Worm (Caenorhabditis elegans) whole organism, L2 larva: ENCODE results near the gene Y57A10A.2.

Source experiments
- C34F6.9 ChIP-seq: fragments of 150-350 bp; optimal IDR thresholded peaks from 2 replicates; lab custom pipeline; 2014; ENCODE audit warnings: missing biosample characterization, missing genetic modification characterization
- R02D3.7 ChIP-seq: fragments of 150-350 bp; optimal IDR thresholded peaks from 2 replicates; lab custom pipeline; 2014; ENCODE audit warnings: missing biosample characterization, missing genetic modification characterization
- Y55F3AM.14 ChIP-seq: fragments of 200-800 bp; sonication (Bioruptor generic); optimal IDR thresholded peaks from 2 replicates; lab custom pipeline; 2018; ENCODE audit warnings: mild to moderate bottlenecking, missing genetic modification characterization, missing compliant biosample characterization
- ama-1 ChIP-seq: fragments of 150-350 bp; optimal IDR thresholded peaks from 2 replicates; lab custom pipeline; 2018; ENCODE audit warnings: inconsistent platforms
- ceh-16 ChIP-seq: fragments of 150-350 bp; optimal IDR thresholded peaks from 2 replicates; lab custom pipeline; 2014; ENCODE audit warnings: missing biosample characterization, missing genetic modification characterization
- fos-1 ChIP-seq: fragments of 150-350 bp; optimal IDR thresholded peaks from 2 replicates; lab custom pipeline; 2014; ENCODE audit warnings: missing biosample characterization, missing genetic modification characterization
- lin-11 ChIP-seq: fragments of 150-350 bp; sonication (generic microtip); optimal IDR thresholded peaks from 2 replicates; lab custom pipeline; 2014; ENCODE audit warnings: missing biosample characterization, missing genetic modification characterization, inconsistent platforms, mixed read lengths
- lin-39 ChIP-seq: fragments of 150-350 bp; optimal IDR thresholded peaks from 2 replicates; lab custom pipeline; 2014; ENCODE audit warnings: missing biosample characterization, missing genetic modification reagents, missing genetic modification characterization
- lsy-2 ChIP-seq, 2 experiments: fragments of 150-350 bp in 1 of 2; sonication (generic microtip) in 1 of 2; optimal IDR thresholded peaks; 2 replicates each; lab custom pipeline; 2014 to 2017; ENCODE audit warnings: missing biosample characterization in 2 of 2, missing genetic modification characterization in 2 of 2
- mbf-1 ChIP-seq: sonication (generic microtip); optimal IDR thresholded peaks from 2 replicates; lab custom pipeline; 2017; ENCODE audit warnings: missing biosample characterization, missing genetic modification characterization
- mdl-1 ChIP-seq, 2 experiments: fragments of 150-350 bp in 1 of 2; sonication (generic microtip) in 1 of 2; optimal IDR thresholded peaks; 2 replicates each; lab custom pipeline; 2017; ENCODE audit warnings: missing biosample characterization in 2 of 2, missing genetic modification characterization in 2 of 2
- nhr-10 ChIP-seq: sonication (generic microtip); optimal IDR thresholded peaks from 2 replicates; lab custom pipeline; 2017; ENCODE audit warnings: missing biosample characterization, missing genetic modification characterization
- nhr-11 ChIP-seq: fragments of 150-350 bp; optimal IDR thresholded peaks from 2 replicates; lab custom pipeline; 2014; ENCODE audit warnings: missing biosample characterization, missing genetic modification characterization
- nhr-12 ChIP-seq: fragments of 150-350 bp; optimal IDR thresholded peaks from 2 replicates; lab custom pipeline; 2014; ENCODE audit warnings: missing biosample characterization, missing genetic modification characterization
- nhr-21 ChIP-seq: fragments of 150-350 bp; optimal IDR thresholded peaks from 2 replicates; lab custom pipeline; 2014; ENCODE audit warnings: missing biosample characterization, missing genetic modification characterization
- nhr-23 ChIP-seq: fragments of 150-350 bp; optimal IDR thresholded peaks from 2 replicates; lab custom pipeline; 2014; ENCODE audit warnings: missing biosample characterization, missing genetic modification reagents, missing genetic modification characterization
- nhr-77 ChIP-seq: fragments of 150-350 bp; optimal IDR thresholded peaks from 2 replicates; lab custom pipeline; 2014; ENCODE audit warnings: missing biosample characterization, missing genetic modification characterization
- sem-4 ChIP-seq: fragments of 150-350 bp; optimal IDR thresholded peaks from 2 replicates; lab custom pipeline; 2014; ENCODE audit warnings: missing biosample characterization, missing genetic modification reagents, missing genetic modification characterization
- sma-3 ChIP-seq: sonication (generic microtip); optimal IDR thresholded peaks from 2 replicates; lab custom pipeline; 2016; ENCODE audit warnings: missing genetic modification reagents, missing genetic modification characterization, missing compliant biosample characterization
- sma-9 ChIP-seq, 2 experiments: fragments of 150-350 bp in 1 of 2; sonication (generic microtip) in 1 of 2; optimal IDR thresholded peaks; 2 replicates each; lab custom pipeline; 2014 to 2016; ENCODE audit warnings: missing genetic modification characterization in 2 of 2, mild to moderate bottlenecking in 1 of 2, missing biosample characterization in 1 of 2, missing compliant biosample characterization in 1 of 2, missing genetic modification reagents in 1 of 2, moderate library complexity in 1 of 2
- unc-39 ChIP-seq: fragments of 150-350 bp; optimal IDR thresholded peaks from 2 replicates; lab custom pipeline; 2014; ENCODE audit warnings: missing biosample characterization, missing genetic modification characterization
- unc-62 ChIP-seq: fragments of 150-350 bp; optimal IDR thresholded peaks from 2 replicates; lab custom pipeline; 2014; ENCODE audit warnings: missing biosample characterization, missing genetic modification reagents, missing genetic modification characterization
- zag-1 ChIP-seq: fragments of 150-350 bp; optimal IDR thresholded peaks from 2 replicates; lab custom pipeline; 2014; ENCODE audit warnings: missing biosample characterization, missing genetic modification characterization
- ztf-11 ChIP-seq: sonication (generic microtip); optimal IDR thresholded peaks from 2 replicates; lab custom pipeline; 2017; ENCODE audit warnings: missing biosample characterization, missing genetic modification characterization

Gene Y57A10A.2

ce11 chrII:12186726-12187125 lies 39.3 kb downstream of the Y57A10A.2 start:
- TF ChIP-seq mdl-1 (tag; optimal IDR thresholded peaks at IDR 0.05; lab: Kevin White, UChicago) (no peak), fos-1 (tag; lab: Kevin White, UChicago) (peak; percentile 56), nhr-77 (tag; lab: Kevin White, UChicago) (no peak)

DNA sequence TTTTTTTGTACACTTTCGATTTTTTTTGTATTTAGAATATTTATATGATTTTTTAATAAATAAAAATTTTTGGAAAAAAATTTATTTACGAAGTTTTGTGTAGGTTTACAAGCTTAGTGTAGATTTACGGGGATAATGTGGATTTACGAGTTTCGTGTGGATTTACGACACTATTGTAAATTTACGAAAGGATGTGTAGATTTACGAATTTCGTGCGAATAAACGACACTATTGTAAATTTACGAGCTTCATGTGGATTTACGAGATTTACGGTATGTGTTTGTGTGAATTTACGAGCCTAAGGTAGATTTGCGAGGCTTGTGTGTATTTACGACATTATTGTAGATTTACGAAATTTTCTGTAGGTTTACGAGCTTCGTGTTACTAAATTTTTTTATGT lies 41.8 kb downstream of the Y57A10A.2 start:
- no peak for TF ChIP-seq nhr-12 (tag; lab: Kevin White, UChicago)
- TF ChIP-seq nhr-21 (tag; lab: Kevin White, UChicago): no peak
- no peak for TF ChIP-seq nhr-11
- TF ChIP-seq sma-9 (GFP tag; optimal IDR thresholded peaks at IDR 0.05; lab: Kevin White, UChicago): no peak
- no peak for TF ChIP-seq sma-9 (tag; optimal IDR thresholded peaks at IDR 0.05; lab: Kevin White, UChicago)
- no peak for TF ChIP-seq nhr-23 (tag; lab: Kevin White, UChicago)
- no peak for TF ChIP-seq ceh-16 (tag; lab: Kevin White, UChicago)
- TF ChIP-seq lsy-2 (tag; optimal IDR thresholded peaks at IDR 0.05; lab: Kevin White, UChicago): no peak
- no peak for TF ChIP-seq ztf-11 (tag; lab: Kevin White, UChicago)
- no peak for TF ChIP-seq lin-39 (tag; lab: Kevin White, UChicago)
- TF ChIP-seq mdl-1 (tag; optimal IDR thresholded peaks at IDR 0.05; lab: Kevin White, UChicago): no peak
- TF ChIP-seq zag-1 (tag; lab: Kevin White, UChicago): no peak
- no peak for TF ChIP-seq unc-62 (GFP tag; lab: Kevin White, UChicago)
- TF ChIP-seq nhr-10 (tag; lab: Kevin White, UChicago): no peak
- no peak for TF ChIP-seq mbf-1 (tag; lab: Kevin White, UChicago)
- TF ChIP-seq unc-39 (tag; lab: Kevin White, UChicago): no peak
- TF ChIP-seq C34F6.9 (tag; lab: Kevin White, UChicago): no peak
- no peak for TF ChIP-seq nhr-77 (tag; lab: Kevin White, UChicago)

DNA sequence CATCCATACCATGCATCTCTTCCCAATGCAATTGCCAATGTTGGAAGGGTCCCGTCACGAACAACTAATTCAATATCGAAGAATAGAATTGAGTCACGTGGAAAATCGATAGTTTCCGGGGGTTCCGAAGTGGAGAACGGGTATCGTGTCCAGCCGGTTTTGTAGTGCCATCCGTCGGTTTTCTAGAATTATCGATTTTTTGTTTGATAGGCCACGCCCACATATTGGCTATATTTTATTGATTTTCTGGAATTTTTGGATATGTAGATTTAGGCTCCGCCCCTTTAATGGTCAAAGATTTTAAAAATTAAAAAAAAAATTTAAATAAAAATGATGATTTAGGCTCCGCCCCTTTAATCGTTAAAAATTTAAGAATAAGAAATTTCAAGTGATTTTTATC lies 51.8 kb downstream of the Y57A10A.2 start:
- TF ChIP-seq R02D3.7 (tag; lab: Kevin White, UChicago) (no peak), ama-1 (lab: Kevin White, UChicago) (no peak), sem-4 (tag; lab: Kevin White, UChicago) (no peak), lsy-2 (tag; optimal IDR thresholded peaks at IDR 0.05; lab: Kevin White, UChicago) (no peak), Y55F3AM.14 (GFP tag; lab: Kevin White, UChicago) (no peak), sma-3 (GFP tag; lab: Kevin White, UChicago) (no peak), lin-11 (tag; lab: Kevin White, UChicago) (no peak), nhr-21 (tag; lab: Kevin White, UChicago) (no peak), fos-1 (tag; lab: Kevin White, UChicago) (no peak), lin-39 (tag; lab: Kevin White, UChicago) (no peak)
